Fruit fly (Drosophila melanogaster) whole organism, embryonic: ENCODE measurements around the gene Rab9E.

Experiments
- CG10147 ChIP-seq: fragments of 200-800 bp; sonication (Bioruptor generic); optimal IDR thresholded peaks from 2 replicates; lab custom pipeline; 2019; ENCODE audit warnings: missing biosample characterization, mild to moderate bottlenecking, missing genetic modification characterization, moderate library complexity
- CG11085 ChIP-seq: fragments of 200-800 bp; sonication (Bioruptor generic); IDR thresholded peaks from 2 replicates; pipeline ENCODE4 v1.3.6; 2022; ENCODE audit warnings: missing biosample characterization, missing genetic modification characterization
- CG11696 ChIP-seq: fragments of 200-800 bp; sonication (Bioruptor generic); IDR thresholded peaks from 2 replicates; pipeline ENCODE4 v1.3.6; 2022; ENCODE audit warnings: missing biosample characterization, missing genetic modification characterization
- CG12236 ChIP-seq: fragments of 200-800 bp; sonication (Bioruptor generic); optimal IDR thresholded peaks from 2 replicates; lab custom pipeline; 2016; ENCODE audit warnings: missing biosample characterization, missing genetic modification characterization
- CG14050 ChIP-seq: fragments of 200-800 bp; sonication (Bioruptor generic); IDR thresholded peaks from 3 replicates; pipeline ENCODE4 v1.3.6; 2022; ENCODE audit warnings: missing biosample characterization, missing genetic modification characterization
- CG15073 ChIP-seq: fragments of 200-800 bp; sonication (Bioruptor generic); optimal IDR thresholded peaks from 2 replicates; lab custom pipeline; 2016; ENCODE audit warnings: missing biosample characterization, missing genetic modification characterization
- CG16863 ChIP-seq: fragments of 200-800 bp; sonication (Bioruptor generic); optimal IDR thresholded peaks from 3 replicates; lab custom pipeline; 2016; ENCODE audit warnings: missing biosample characterization, missing genetic modification characterization
- CG2199 ChIP-seq: fragments of 200-800 bp; sonication (Bioruptor generic); IDR thresholded peaks from 3 replicates; pipeline ENCODE4 v1.3.6; 2022; ENCODE audit warnings: missing biosample characterization, missing genetic modification characterization
- CG31224 ChIP-seq: fragments of 200-800 bp; sonication (Bioruptor generic); IDR thresholded peaks from 2 replicates; pipeline ENCODE4 v1.3.6; 2022; ENCODE audit warnings: missing biosample characterization, missing genetic modification characterization
- CG33213 ChIP-seq: fragments of 200-800 bp; sonication (Bioruptor generic); optimal IDR thresholded peaks from 3 replicates; lab custom pipeline; 2016; ENCODE audit warnings: missing biosample characterization, missing genetic modification characterization
- CG34224 ChIP-seq: fragments of 200-800 bp; sonication (Bioruptor generic); IDR thresholded peaks from 3 replicates; pipeline ENCODE4 v1.3.6; 2022; ENCODE audit warnings: missing biosample characterization, missing genetic modification characterization; ENCODE audit not compliant: partially characterized antibody
- CG3995 ChIP-seq: fragments of 200-800 bp; sonication (Bioruptor generic); optimal IDR thresholded peaks from 3 replicates; lab custom pipeline; 2016; ENCODE audit warnings: missing biosample characterization, missing genetic modification characterization
- CG4360 ChIP-seq: fragments of 200-800 bp; sonication (Bioruptor generic); IDR thresholded peaks from 2 replicates; pipeline ENCODE4 v1.3.6; 2022; ENCODE audit warnings: missing biosample characterization, missing genetic modification characterization
- CG7372 ChIP-seq: fragments of 200-800 bp; sonication (Bioruptor generic); IDR thresholded peaks from 2 replicates; pipeline ENCODE4 v1.3.6; 2022; ENCODE audit warnings: missing biosample characterization, missing genetic modification characterization
- CG7987 ChIP-seq: fragments of 200-800 bp; sonication (Bioruptor generic); optimal IDR thresholded peaks from 2 replicates; lab custom pipeline; 2018; ENCODE audit warnings: missing biosample characterization, mild to moderate bottlenecking, missing genetic modification characterization, moderate library complexity
- CG9797 ChIP-seq: fragments of 200-800 bp; sonication (Bioruptor generic); optimal IDR thresholded peaks from 3 replicates; lab custom pipeline; 2018; ENCODE audit warnings: missing biosample characterization, mild to moderate bottlenecking, missing genetic modification characterization
- CG9932 ChIP-seq: fragments of 200-800 bp; sonication (Bioruptor generic); IDR thresholded peaks from 2 replicates; pipeline ENCODE4 v1.3.6; 2022; ENCODE audit warnings: missing biosample characterization, missing genetic modification characterization
- CHES-1-like ChIP-seq: fragments of 200-800 bp; sonication (Bioruptor generic); optimal IDR thresholded peaks from 2 replicates; lab custom pipeline; 2016; ENCODE audit warnings: missing biosample characterization, missing genetic modification characterization
- Dad ChIP-seq: fragments of 200-800 bp; sonication (Bioruptor generic); optimal IDR thresholded peaks from 3 replicates; lab custom pipeline; 2016; ENCODE audit warnings: missing biosample characterization, missing genetic modification characterization
- Doc3 ChIP-seq: fragments of 200-800 bp; sonication (Bioruptor generic); IDR thresholded peaks from 3 replicates; pipeline ENCODE4 v1.3.6; 2022; ENCODE audit warnings: missing biosample characterization, missing genetic modification characterization; ENCODE audit not compliant: partially characterized antibody
- Dp ChIP-seq: fragments of 200-800 bp; sonication (Bioruptor generic); optimal IDR thresholded peaks from 2 replicates; lab custom pipeline; 2018; ENCODE audit warnings: missing biosample characterization, mild to moderate bottlenecking, missing genetic modification characterization, moderate library complexity
- Ets65A ChIP-seq: fragments of 200-800 bp; sonication (Bioruptor generic); peaks from one replicate; lab custom pipeline; 2016; ENCODE audit warnings: missing biosample characterization, missing genetic modification characterization
- H15 ChIP-seq: fragments of 200-800 bp; sonication (Bioruptor generic); IDR thresholded peaks from 3 replicates; pipeline ENCODE4 v1.3.6; 2022; ENCODE audit warnings: missing biosample characterization, missing genetic modification characterization
- Hand ChIP-seq: fragments of 200-800 bp; sonication (Bioruptor generic); optimal IDR thresholded peaks from 2 replicates; lab custom pipeline; 2017; ENCODE audit warnings: mild to moderate bottlenecking, missing biosample characterization, missing genetic modification reagents, missing genetic modification characterization
- Hr39 ChIP-seq: fragments of >200 bp; optimal IDR thresholded peaks from 2 replicates; lab custom pipeline; 2017
- Lim3 ChIP-seq: fragments of 200-800 bp; sonication (Bioruptor generic); IDR thresholded peaks from 2 replicates; pipeline ENCODE4 v1.3.6; 2022; ENCODE audit warnings: missing biosample characterization, missing genetic modification characterization
- MESR4 ChIP-seq: fragments of 200-800 bp; sonication (Bioruptor generic); optimal IDR thresholded peaks from 2 replicates; lab custom pipeline; 2018; ENCODE audit warnings: missing biosample characterization, mild to moderate bottlenecking, missing genetic modification characterization, moderate library complexity
- MTF-1 ChIP-seq: fragments of 200-800 bp; sonication (Bioruptor generic); optimal IDR thresholded peaks from 2 replicates; lab custom pipeline; 2018; ENCODE audit warnings: missing biosample characterization, mild to moderate bottlenecking, missing genetic modification characterization, borderline replicate concordance
- Scr ChIP-seq: fragments of 200-800 bp; sonication (Bioruptor generic); IDR thresholded peaks from 2 replicates; pipeline ENCODE4 v1.3.6; 2022; ENCODE audit warnings: missing biosample characterization, missing genetic modification characterization; ENCODE audit not compliant: partially characterized antibody
- Vsx1 ChIP-seq: fragments of 200-800 bp; sonication (Bioruptor generic); optimal IDR thresholded peaks from 2 replicates; lab custom pipeline; 2017; ENCODE audit warnings: missing biosample characterization, mild to moderate bottlenecking, missing genetic modification characterization, missing genetic modification reagents
- al ChIP-seq: fragments of 200-800 bp; sonication (Bioruptor generic); IDR thresholded peaks from 2 replicates; pipeline ENCODE4 v1.3.6; 2022; ENCODE audit warnings: missing biosample characterization, missing genetic modification characterization
- bsh ChIP-seq, 2 experiments: fragments of 200-800 bp; sonication (Bioruptor generic); optimal IDR thresholded peaks; 2 replicates each; lab custom pipeline; 2017 to 2018; ENCODE audit warnings: mild to moderate bottlenecking in 2 of 2, missing biosample characterization in 2 of 2, missing genetic modification characterization in 2 of 2, moderate library complexity in 1 of 2
- cato ChIP-seq: fragments of 200-800 bp; sonication (Bioruptor generic); optimal IDR thresholded peaks from 2 replicates; lab custom pipeline; 2016; ENCODE audit warnings: missing biosample characterization, missing genetic modification characterization, borderline replicate concordance
- crc ChIP-seq: fragments of 200-800 bp; sonication (Bioruptor generic); optimal IDR thresholded peaks from 2 replicates; lab custom pipeline; 2016; ENCODE audit warnings: missing biosample characterization, missing genetic modification characterization
- en ChIP-seq: fragments of 200-800 bp; sonication (Bioruptor generic); optimal IDR thresholded peaks from 2 replicates; lab custom pipeline; 2016; ENCODE audit warnings: missing biosample characterization, missing genetic modification characterization
- eyg ChIP-seq: fragments of 200-800 bp; sonication (Bioruptor generic); optimal IDR thresholded peaks from 3 replicates; lab custom pipeline; 2016; ENCODE audit warnings: missing biosample characterization, missing genetic modification characterization
- gcm2 ChIP-seq: fragments of 200-800 bp; sonication (Bioruptor generic); optimal IDR thresholded peaks from 2 replicates; lab custom pipeline; 2016; ENCODE audit warnings: missing biosample characterization, missing genetic modification characterization
- gro ChIP-seq: fragments of 200-800 bp; sonication (Bioruptor generic); optimal IDR thresholded peaks from 2 replicates; lab custom pipeline; 2016; ENCODE audit warnings: missing biosample characterization, missing genetic modification characterization
- gsb ChIP-seq: fragments of 200-800 bp; sonication (Bioruptor generic); IDR thresholded peaks from 2 replicates; pipeline ENCODE4 v1.3.6; 2022; ENCODE audit warnings: missing biosample characterization, missing genetic modification characterization
- inv ChIP-seq: fragments of 200-800 bp; sonication (Bioruptor generic); IDR thresholded peaks from 2 replicates; pipeline ENCODE4 v1.3.6; 2022; ENCODE audit warnings: missing biosample characterization, missing genetic modification characterization; ENCODE audit not compliant: partially characterized antibody
- knrl ChIP-seq: fragments of 200-800 bp; sonication (Bioruptor generic); IDR thresholded peaks from 3 replicates; pipeline ENCODE4 v1.3.6; 2022; ENCODE audit warnings: missing biosample characterization, missing genetic modification characterization; ENCODE audit not compliant: partially characterized antibody
- mam ChIP-seq: fragments of 200-800 bp; sonication (Bioruptor generic); optimal IDR thresholded peaks from 3 replicates; lab custom pipeline; 2016; ENCODE audit warnings: missing biosample characterization, missing genetic modification characterization
- nom ChIP-seq: fragments of 200-800 bp; sonication (Bioruptor generic); optimal IDR thresholded peaks from 2 replicates; lab custom pipeline; 2017; ENCODE audit warnings: missing biosample characterization, missing genetic modification characterization, mild to moderate bottlenecking, moderate library complexity, missing genetic modification reagents
- pita ChIP-seq: fragments of 200-800 bp; sonication (Bioruptor generic); optimal IDR thresholded peaks from 2 replicates; lab custom pipeline; 2017; ENCODE audit warnings: missing biosample characterization, mild to moderate bottlenecking, missing genetic modification characterization
- salm ChIP-seq: fragments of 200-800 bp; sonication (Bioruptor generic); optimal IDR thresholded peaks from 2 replicates; lab custom pipeline; 2018; ENCODE audit warnings: missing biosample characterization, mild to moderate bottlenecking, missing genetic modification characterization
- slou ChIP-seq: fragments of 200-800 bp; sonication (Bioruptor generic); optimal IDR thresholded peaks from 3 replicates; lab custom pipeline; 2016; ENCODE audit warnings: missing biosample characterization, missing genetic modification characterization
- sqz ChIP-seq: fragments of 200-800 bp; sonication (Bioruptor generic); optimal IDR thresholded peaks from 3 replicates; lab custom pipeline; 2018; ENCODE audit warnings: missing biosample characterization, mild to moderate bottlenecking, missing genetic modification characterization
- tin ChIP-seq: fragments of 200-800 bp; sonication (Bioruptor generic); optimal IDR thresholded peaks from 3 replicates; lab custom pipeline; 2016; ENCODE audit warnings: missing biosample characterization, missing genetic modification characterization
- tio ChIP-seq: fragments of 200-800 bp; sonication (Bioruptor generic); optimal IDR thresholded peaks from 2 replicates; lab custom pipeline; 2017; ENCODE audit warnings: missing biosample characterization, missing genetic modification characterization, inconsistent platforms
- toy ChIP-seq: fragments of 200-800 bp; sonication (Bioruptor generic); IDR thresholded peaks from 2 replicates; pipeline ENCODE4 v1.3.6; 2022; ENCODE audit warnings: missing biosample characterization, missing genetic modification characterization
- wor ChIP-seq: fragments of 200-800 bp; sonication (Bioruptor generic); IDR thresholded peaks from 2 replicates; pipeline ENCODE4 v1.3.6; 2022; ENCODE audit warnings: missing biosample characterization, missing genetic modification characterization
- zen2 ChIP-seq: fragments of 200-800 bp; sonication (Bioruptor generic); IDR thresholded peaks from 3 replicates; pipeline ENCODE4 v1.3.6; 2022; ENCODE audit warnings: missing biosample characterization, missing genetic modification characterization; ENCODE audit not compliant: partially characterized antibody

Rab9E gene

dm6 chrX:10628874-10629273 lies 32.8 kb downstream of the Rab9E start (continued):
- TF ChIP-seq Vsx1 (no peak), sqz (no peak), CG31224 (GFP tag; lab: Robert Waterston, UW) (0 out of 2 replicates have a peak, but pooled peaks have one; percentile 10), gro (GFP tag; lab: Kevin White, UChicago) (peak; percentile 16), CG11085 (no peak), slou (GFP tag; lab: Kevin White, UChicago) (no peak), zen2 (GFP tag; lab: Robert Waterston, UW) (no peak), CHES-1-like (GFP tag; lab: Kevin White, UChicago) (no peak), Doc3 (GFP tag; lab: Robert Waterston, UW) (no peak), H15 (GFP tag; lab: Robert Waterston, UW) (no peak), CG7372 (GFP tag; lab: Robert Waterston, UW) (no peak), CG12236 (GFP tag; lab: Kevin White, UChicago) (no peak), gcm2 (GFP tag; lab: Kevin White, UChicago) (no peak), tio (GFP tag; lab: Kevin White, UChicago) (peak; percentile 69), Hr39 (lab: Kevin White, UChicago) (no peak), CG3995 (GFP tag; lab: Kevin White, UChicago) (no peak), bsh (GFP tag; optimal IDR thresholded peaks at IDR 0.05; lab: Kevin White, UChicago) (peak in 1 of 2 experiments; percentile 56), toy (GFP tag; lab: Robert Waterston, UW) (no peak), CG2199 (no peak), eyg (GFP tag; lab: Kevin White, UChicago) (no peak), CG34224 (no peak), mam (GFP tag; lab: Kevin White, UChicago) (peak; percentile 34), gsb (no peak), Ets65A (GFP tag; lab: Kevin White, UChicago) (no peak), MESR4 (GFP tag; lab: Kevin White, UChicago) (no peak), al (GFP tag; lab: Robert Waterston, UW) (no peak), en (GFP tag; lab: Kevin White, UChicago) (no peak), tin (GFP tag; lab: Kevin White, UChicago) (peak; percentile 42), CG15073 (GFP tag; lab: Kevin White, UChicago) (no peak), CG11696 (GFP tag; lab: Robert Waterston, UW) (no peak), Hand (GFP tag; lab: Kevin White, UChicago) (peak; percentile 57), CG7987 (GFP tag; lab: Kevin White, UChicago) (no peak), Lim3 (no peak), knrl (GFP tag; lab: Robert Waterston, UW) (no peak), CG4360 (GFP tag; lab: Robert Waterston, UW) (no peak), Dad (GFP tag; lab: Kevin White, UChicago) (no peak), nom (no peak), Dp (GFP tag; lab: Kevin White, UChicago) (no peak), CG16863 (GFP tag; lab: Kevin White, UChicago) (no peak), cato (GFP tag; lab: Kevin White, UChicago) (no peak), MTF-1 (GFP tag; lab: Kevin White, UChicago) (no peak), crc (GFP tag; lab: Kevin White, UChicago) (no peak), Scr (no peak), wor (GFP tag; lab: Robert Waterston, UW) (no peak), salm (no peak), CG9932 (no peak), CG10147 (peak; percentile 74), inv (GFP tag; lab: Robert Waterston, UW) (no peak), CG9797 (GFP tag; lab: Kevin White, UChicago) (no peak), CG14050 (no peak), CG33213 (GFP tag; lab: Kevin White, UChicago) (no peak), pita (GFP tag; lab: Kevin White, UChicago) (no peak)
